Fruit fly (Drosophila melanogaster): ENCODE data around the gene CG14115.

CG14115 gene

dm6 chr3L:13068293-13068692 lies 7.1 kb upstream of the CG14115 start (continued):
- TF ChIP-seq fd102C (GFP tag; optimal IDR thresholded peaks at IDR 0.05) (peak; percentile 18), sens (GFP tag) (peak; percentile 88), CG18619 (GFP tag; optimal IDR thresholded peaks at IDR 0.05) (peak; percentile 14), Xrp1 (GFP tag; IDR thresholded peaks at IDR 0.05) (peak; percentile 39; the same call in 1 of the 2 replicates), dmrt99B (tag; optimal IDR thresholded peaks at IDR 0.05) (no peak), CG3281 (GFP tag; optimal IDR thresholded peaks at IDR 0.05) (no peak), D19A (tag; optimal IDR thresholded peaks at IDR 0.05) (peak; percentile 36), Fer1 (GFP tag; optimal IDR thresholded peaks at IDR 0.05) (no peak), CG16815 (GFP tag; optimal IDR thresholded peaks at IDR 0.05) (peak; percentile 31), CG2712 (tag; optimal IDR thresholded peaks at IDR 0.05) (peak; percentile 71), CG8924 (tag; optimal IDR thresholded peaks at IDR 0.05) (peak; percentile 31), grau (tag; optimal IDR thresholded peaks at IDR 0.05) (peak; percentile 29), CG7745 (tag; optimal IDR thresholded peaks at IDR 0.05) (no peak), aop (GFP tag; IDR thresholded peaks at IDR 0.05) (peak; percentile 13; the same call in 1 of the 2 replicates), otp (GFP tag; IDR thresholded peaks at IDR 0.05) (0 out of 3 replicates have a peak, but pooled peaks have one; percentile 5), CG12236 (GFP tag; optimal IDR thresholded peaks at IDR 0.05) (peak; percentile 6), tin (GFP tag; optimal IDR thresholded peaks at IDR 0.05) (peak; percentile 3), CG3065 (GFP tag; optimal IDR thresholded peaks at IDR 0.05) (peak; percentile 28), B-H2 (GFP tag; optimal IDR thresholded peaks at IDR 0.05) (no peak), Bgb (GFP tag; IDR thresholded peaks at IDR 0.05; ENCODE audit: partially characterized antibody) (no peak), CG15601 (tag; optimal IDR thresholded peaks at IDR 0.05) (peak; percentile 14)

- TF ChIP-seq NC2β (GFP tag; optimal IDR thresholded peaks at IDR 0.05), result no peak
- TF ChIP-seq Xrp1 (GFP tag; IDR thresholded peaks at IDR 0.05), result no peak
- TF ChIP-seq CG17361 (GFP tag; IDR thresholded peaks at IDR 0.05), result 0 out of 3 replicates have a peak, but pooled peaks have one; percentile 9
- TF ChIP-seq CG11695 (GFP tag; IDR thresholded peaks at IDR 0.05), result no peak
- TF ChIP-seq gem (tag; optimal IDR thresholded peaks at IDR 0.05), result peak; percentile 19
Observed at dm6 chr3L:13066220-13066619, 5.0 kb upstream of the CG14115 start.

dm6 chr3L:13065619-13066018 lies 4.4 kb upstream of the CG14115 start:
- TF ChIP-seq Spps (tag; optimal IDR thresholded peaks at IDR 0.05), result no peak
- peak; percentile 13 for TF ChIP-seq exex (tag; optimal IDR thresholded peaks at IDR 0.05)
- TF ChIP-seq ham (GFP tag; IDR thresholded peaks at IDR 0.05), result no peak
- TF ChIP-seq otp (GFP tag; IDR thresholded peaks at IDR 0.05), result no peak
- no peak for TF ChIP-seq tup (GFP tag; optimal IDR thresholded peaks at IDR 0.05)
- TF ChIP-seq tna (GFP tag; IDR thresholded peaks at IDR 0.05; ENCODE audit: partially characterized antibody), result no peak
- peak; percentile 75 for TF ChIP-seq sens (GFP tag)
- peak; percentile 84 for TF ChIP-seq grn (GFP tag; optimal IDR thresholded peaks at IDR 0.05)
- peak; percentile 68 for TF ChIP-seq Vsx1 (GFP tag; optimal IDR thresholded peaks at IDR 0.05)
- TF ChIP-seq CG15073 (GFP tag; optimal IDR thresholded peaks at IDR 0.05), result no peak
- no peak for TF ChIP-seq row (GFP tag; IDR thresholded peaks at IDR 0.05)
- no peak for TF ChIP-seq hth (optimal IDR thresholded peaks at IDR 0.05)
- TF ChIP-seq bbx (GFP tag; IDR thresholded peaks at IDR 0.05; ENCODE audit: partially characterized antibody), result no peak
- no peak for TF ChIP-seq HmgD (GFP tag; optimal IDR thresholded peaks at IDR 0.05)
- peak; percentile 52; the same call in 1 of the 2 replicates for TF ChIP-seq Awh (GFP tag; IDR thresholded peaks at IDR 0.05)
- no peak for TF ChIP-seq zen (tag; optimal IDR thresholded peaks at IDR 0.05)
- TF ChIP-seq crp (GFP tag; optimal IDR thresholded peaks at IDR 0.05), result no peak
- no peak for TF ChIP-seq unc-4 (GFP tag; IDR thresholded peaks at IDR 0.05; ENCODE audit: partially characterized antibody)
